Fruit fly (Drosophila melanogaster): ENCODE data around the gene CG32270.

The CG32270 gene

dm6 chr3L:3192912-3193311 lies 15.9 kb downstream of the CG32270 start, which contains the start of gene Hsp83 (continued):
- TF ChIP-seq CG8290 (GFP tag; optimal IDR thresholded peaks at IDR 0.05): peak; percentile 91
- peak; percentile 97 for TF ChIP-seq CG8290 (tag; optimal IDR thresholded peaks at IDR 0.05)
- TF ChIP-seq C15 (GFP tag; IDR thresholded peaks at IDR 0.05): peak; percentile 80; the same call in 2 of the 3 replicates
- TF ChIP-seq nerfin-2 (GFP tag; IDR thresholded peaks at IDR 0.05; ENCODE audit: partially characterized antibody): no peak
- TF ChIP-seq CG9609 (GFP tag; optimal IDR thresholded peaks at IDR 0.05): peak; percentile 88
- peak; percentile 39 for TF ChIP-seq Hmx (GFP tag; optimal IDR thresholded peaks at IDR 0.05)
- peak; percentile 96 for TF ChIP-seq CG12104 (GFP tag; optimal IDR thresholded peaks at IDR 0.05)
- peak; percentile 78; the same call in 1 of the 2 replicates for TF ChIP-seq toy (GFP tag; IDR thresholded peaks at IDR 0.05)
- peak; percentile 99 for TF ChIP-seq Meics (GFP tag; optimal IDR thresholded peaks at IDR 0.05)
- peak; percentile 99 for TF ChIP-seq CG17912 (GFP tag; optimal IDR thresholded peaks at IDR 0.05)
- peak; percentile 87 for TF ChIP-seq D19B (GFP tag; optimal IDR thresholded peaks at IDR 0.05)
- no peak for TF ChIP-seq Sox102F (GFP tag; optimal IDR thresholded peaks at IDR 0.05)
- TF ChIP-seq CG13624 (GFP tag; optimal IDR thresholded peaks at IDR 0.05): peak; percentile 94
- peak; percentile 91 for TF ChIP-seq en (GFP tag; optimal IDR thresholded peaks at IDR 0.05)
- TF ChIP-seq Hey (tag; optimal IDR thresholded peaks at IDR 0.05): peak; percentile 96
- TF ChIP-seq CG6854 (GFP tag; optimal IDR thresholded peaks at IDR 0.05): peak; percentile 99
- peak; percentile 92 for TF ChIP-seq ken (GFP tag; IDR thresholded peaks at IDR 0.05)
- TF ChIP-seq CG15696 (tag; optimal IDR thresholded peaks at IDR 0.05): peak; percentile 36
- no peak for TF ChIP-seq Hr39 (optimal IDR thresholded peaks at IDR 0.05)
- TF ChIP-seq Doc3 (GFP tag; IDR thresholded peaks at IDR 0.05; ENCODE audit: partially characterized antibody): no peak
- no peak for TF ChIP-seq hbn (GFP tag; IDR thresholded peaks at IDR 0.05; ENCODE audit: partially characterized antibody)
- peak; percentile 3 for TF ChIP-seq ab (GFP tag; optimal IDR thresholded peaks at IDR 0.05)
- TF ChIP-seq Sox100B (GFP tag; optimal IDR thresholded peaks at IDR 0.05): peak; percentile 94
- peak; percentile 98 for TF ChIP-seq Side (GFP tag; optimal IDR thresholded peaks at IDR 0.05)
- no peak; the same call in 2 of the 3 replicates for TF ChIP-seq CG11560 (tag; IDR thresholded peaks at IDR 0.05)
- peak; percentile 92 for TF ChIP-seq p53 (GFP tag; optimal IDR thresholded peaks at IDR 0.05)
- TF ChIP-seq sna (GFP tag; IDR thresholded peaks at IDR 0.05; ENCODE audit: partially characterized antibody): no peak
- peak; percentile 90 to 96 for TF ChIP-seq Hr51 (GFP tag; optimal IDR thresholded peaks at IDR 0.05)
- TF ChIP-seq ssp (GFP tag; IDR thresholded peaks at IDR 0.05): peak; percentile 65
- TF ChIP-seq dimm (GFP tag; IDR thresholded peaks at IDR 0.05): peak; percentile 75
- TF ChIP-seq CG3726 (GFP tag; IDR thresholded peaks at IDR 0.05): peak; percentile 90
- TF ChIP-seq gro (GFP tag; optimal IDR thresholded peaks at IDR 0.05): peak; percentile 97
- TF ChIP-seq bbx (GFP tag; IDR thresholded peaks at IDR 0.05; ENCODE audit: partially characterized antibody): peak; percentile 62
- peak; percentile 61; the same call in 2 of the 3 replicates for TF ChIP-seq CG7357 (GFP tag; IDR thresholded peaks at IDR 0.05)
- TF ChIP-seq bab2 (GFP tag; optimal IDR thresholded peaks at IDR 0.05): peak; percentile 79
- no peak for TF ChIP-seq Abd-B (GFP tag; optimal IDR thresholded peaks at IDR 0.05)
- peak; percentile 97 for TF ChIP-seq CG2875 (GFP tag; optimal IDR thresholded peaks at IDR 0.05)
- peak; percentile 66 for TF ChIP-seq zen (tag; optimal IDR thresholded peaks at IDR 0.05)
- no peak for TF ChIP-seq dan (GFP tag; IDR thresholded peaks at IDR 0.05)
- peak; percentile 94 for TF ChIP-seq Dp (GFP tag; optimal IDR thresholded peaks at IDR 0.05)
- peak; percentile 99 for TF ChIP-seq Hand (GFP tag; optimal IDR thresholded peaks at IDR 0.05)
- TF ChIP-seq CG3847 (GFP tag; IDR thresholded peaks at IDR 0.05): peak; percentile 88
- TF ChIP-seq chn (GFP tag; optimal IDR thresholded peaks at IDR 0.05): peak; percentile 79
- TF ChIP-seq gsb (GFP tag; IDR thresholded peaks at IDR 0.05): peak; percentile 83
- TF ChIP-seq CG6813 (GFP tag; optimal IDR thresholded peaks at IDR 0.05): peak; percentile 100
- peak; percentile 100 for TF ChIP-seq CG6765 (GFP tag; optimal IDR thresholded peaks at IDR 0.05)
- TF ChIP-seq CG12236 (GFP tag; optimal IDR thresholded peaks at IDR 0.05): peak; percentile 88
- TF ChIP-seq CG16779 (GFP tag; IDR thresholded peaks at IDR 0.05): peak; percentile 96
- TF ChIP-seq Ssrp (tag; optimal IDR thresholded peaks at IDR 0.05): peak; percentile 58
- TF ChIP-seq klu (GFP tag; IDR thresholded peaks at IDR 0.05): peak; percentile 63; the same call in 1 of the 2 replicates
- TF ChIP-seq CG17361 (GFP tag; IDR thresholded peaks at IDR 0.05): peak; percentile 81
